Fruit fly (Drosophila melanogaster): Measurements from ENCODE around the gene tai.

DNA sequence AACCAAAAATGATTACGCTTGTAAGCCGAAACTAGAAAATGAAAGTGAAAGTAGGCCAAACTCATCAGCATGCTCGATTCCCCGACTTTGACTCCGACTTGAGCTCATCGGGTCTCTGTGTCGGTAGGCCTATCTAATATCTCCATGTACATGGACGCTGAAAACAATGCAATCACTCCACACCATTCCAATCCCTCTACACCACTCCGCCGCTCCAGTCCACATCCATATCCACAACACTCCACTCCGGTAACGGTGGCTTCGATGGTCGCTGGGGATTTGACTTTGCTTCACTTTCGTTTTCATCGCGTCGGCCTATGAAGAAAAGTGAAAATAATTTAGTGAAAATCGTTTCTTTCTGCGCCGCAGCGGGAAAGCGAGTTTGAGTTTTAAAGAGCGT, 27.1 kb downstream of the tai start:
- TF ChIP-seq Myc (optimal IDR thresholded peaks at IDR 0.05) (no peak), ttk (optimal IDR thresholded peaks at IDR 0.05) (no peak), h (optimal IDR thresholded peaks at IDR 0.05) (no peak), Sin3A (optimal IDR thresholded peaks at IDR 0.05) (no peak), insv (optimal IDR thresholded peaks at IDR 0.05) (no peak), psq (optimal IDR thresholded peaks at IDR 0.05) (no peak)

Data from Kc167 (cell line).